Worm (Caenorhabditis elegans): Measurements from ENCODE around the gene zip-2.

Gene zip-2

DNA sequence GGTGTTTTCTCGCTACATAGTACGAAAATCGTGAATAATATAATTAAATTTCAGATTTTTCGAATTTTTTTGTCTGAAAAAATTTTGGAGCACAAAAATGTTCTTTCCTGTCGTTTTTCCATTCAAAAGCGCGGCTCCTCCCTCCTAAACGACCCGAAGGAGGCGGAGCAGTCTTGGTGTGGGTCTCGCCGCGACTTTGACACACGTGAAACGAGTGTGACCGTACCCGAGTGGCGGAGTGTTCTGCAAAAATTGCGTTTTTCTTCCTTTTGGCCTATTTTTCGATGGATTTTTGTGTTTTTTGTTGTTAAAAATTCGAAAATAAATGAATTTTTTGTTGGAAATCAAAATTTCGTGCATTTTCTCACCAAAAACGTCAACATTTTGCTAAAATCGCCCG, 39.2 kb upstream of the zip-2 start, which contains the start of gene snt-2 (continued):
- TF ChIP-seq arid-1 (GFP tag; conservative IDR thresholded peaks at IDR 0.05) (0 out of 2 replicates have a peak, but pooled peaks have one; percentile 32), zag-1 (tag; optimal IDR thresholded peaks at IDR 0.05) (no peak), mep-1 (tag; optimal IDR thresholded peaks at IDR 0.05) (peak; percentile 84), zip-2 (tag; optimal IDR thresholded peaks at IDR 0.05) (peak; percentile 7), lsy-2 (tag; optimal IDR thresholded peaks at IDR 0.05) (peak; percentile 94 to 99), lin-13 (GFP tag; optimal IDR thresholded peaks at IDR 0.05) (no peak), spr-1 (tag; optimal IDR thresholded peaks at IDR 0.05) (peak; percentile 28), F10B5.3 (tag; optimal IDR thresholded peaks at IDR 0.05) (peak; percentile 15), dmd-6 (GFP tag; IDR thresholded peaks at IDR 0.05) (peak; percentile 36), aha-1 (tag) (peak; percentile 99), Y5F2A.4 (GFP tag; optimal IDR thresholded peaks at IDR 0.05) (no peak), lin-15B (tag; optimal IDR thresholded peaks at IDR 0.05) (peak; percentile 14), set-16 (GFP tag; IDR thresholded peaks at IDR 0.05) (peak; percentile 39; the same call in 1 of the 2 replicates), dmd-9 (GFP tag; IDR thresholded peaks at IDR 0.05) (peak; percentile 46; the same call in 1 of the 2 replicates), cey-2 (tag; optimal IDR thresholded peaks at IDR 0.05; ENCODE audit: borderline replicate concordance, insufficient read depth) (no peak), mxl-3 (GFP tag; optimal IDR thresholded peaks at IDR 0.05) (peak; percentile 51), lin-38 (GFP tag; IDR thresholded peaks at IDR 0.05) (peak; percentile 78), hlh-30 (tag; optimal IDR thresholded peaks at IDR 0.05; ENCODE audit: insufficient read depth) (peak; percentile 87), unc-62 (GFP tag; optimal IDR thresholded peaks at IDR 0.05 in 1 of 2) (no peak), unc-62 (tag; optimal IDR thresholded peaks at IDR 0.05) (no peak), ceh-44 (GFP tag; IDR thresholded peaks at IDR 0.05) (no peak)

DNA sequence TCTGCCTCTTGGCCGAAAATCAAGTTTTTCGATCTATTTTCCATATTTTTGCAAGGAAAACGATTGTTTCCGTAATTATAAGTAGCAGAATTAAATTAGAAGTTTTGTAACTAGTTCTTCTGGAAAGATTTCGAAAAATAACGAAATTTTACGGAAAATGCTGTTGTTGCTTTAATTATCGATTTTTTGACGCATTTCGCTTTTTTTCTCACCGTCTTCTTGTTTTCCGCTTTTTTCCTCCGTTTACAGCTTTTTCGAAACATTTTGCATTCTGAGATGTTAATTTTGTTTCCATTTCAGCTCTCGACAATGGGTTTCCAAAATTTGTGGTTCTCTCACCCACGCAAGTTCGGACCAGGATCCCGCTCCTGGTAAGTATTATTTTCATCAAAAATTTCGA, 38.8 kb upstream of the zip-2 start, which contains the start of gene rps-29:
Gene rps-29, plus strand, starts transcription at position 301 of the 400 bp plus-strand sequence.
- peak; percentile 15 for TF ChIP-seq ceh-28 (tag; optimal IDR thresholded peaks at IDR 0.05)
- TF ChIP-seq Y5F2A.4 (GFP tag; optimal IDR thresholded peaks at IDR 0.05), result no peak
- no peak for TF ChIP-seq nhr-25 (tag; optimal IDR thresholded peaks at IDR 0.05; ENCODE audit: borderline replicate concordance, insufficient read depth)
- TF ChIP-seq aha-1 (tag), result peak; percentile 1

- TF ChIP-seq tra-1 (GFP tag; IDR thresholded peaks at IDR 0.05) (no peak), spr-1 (tag; optimal IDR thresholded peaks at IDR 0.05) (no peak), ama-1 (optimal IDR thresholded peaks at IDR 0.05) (peak; percentile 43), nhr-42 (GFP tag; IDR thresholded peaks at IDR 0.05) (no peak), lin-38 (GFP tag; IDR thresholded peaks at IDR 0.05) (peak; percentile 55), madf-5 (GFP tag; IDR thresholded peaks at IDR 0.05) (0 out of 4 replicates have a peak, but pooled peaks of 1 of the 2 experiments have one; percentile 3), unc-62 (GFP tag; optimal IDR thresholded peaks at IDR 0.05 in 1 of 2) (peak in 1 of 2 experiments; percentile 65), unc-62 (tag; optimal IDR thresholded peaks at IDR 0.05) (no peak), egl-43 (GFP tag; IDR thresholded peaks at IDR 0.05) (0 out of 2 replicates have a peak, but pooled peaks have one; percentile 15), D1046.2 (GFP tag; IDR thresholded peaks at IDR 0.05) (0 out of 2 replicates have a peak, but pooled peaks have one; percentile 52), hlh-30 (tag; optimal IDR thresholded peaks at IDR 0.05; ENCODE audit: insufficient read depth) (no peak)
Observed at ce11 chrIII:794984-795596, 37.7 kb upstream of the zip-2 start, which contains the start of gene trpp-11. Gene trpp-11 (plus strand): TSS chrIII:795136.

DNA sequence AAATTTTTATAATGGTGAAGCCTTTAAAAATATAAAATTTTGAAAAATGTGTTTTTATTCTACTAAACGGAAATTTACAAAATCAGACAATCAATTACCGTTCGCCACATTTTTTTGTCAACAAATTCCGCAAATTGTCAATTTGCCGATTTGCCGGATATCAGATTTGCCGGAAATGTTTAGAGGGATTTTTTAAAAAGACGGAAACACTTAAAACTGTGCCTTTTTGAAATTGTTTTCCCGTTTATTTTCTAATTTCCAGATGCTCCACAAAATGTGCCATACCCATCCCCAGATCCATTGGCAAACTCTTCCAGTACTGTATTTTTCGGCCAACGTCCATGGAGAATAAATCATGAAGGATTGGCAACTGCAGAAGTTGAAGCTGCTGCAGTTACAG, 35.3 kb upstream of the zip-2 start:
- TF ChIP-seq hlh-30 (tag; optimal IDR thresholded peaks at IDR 0.05; ENCODE audit: insufficient read depth) (no peak), unc-62 (GFP tag; optimal IDR thresholded peaks at IDR 0.05 in 1 of 2) (peak in 1 of 2 experiments; percentile 55), unc-62 (tag; optimal IDR thresholded peaks at IDR 0.05) (no peak)

ce11 chrIII:802041-802440, 30.7 kb upstream of the zip-2 start:
- no peak for TF ChIP-seq spr-1 (tag; optimal IDR thresholded peaks at IDR 0.05)
- TF ChIP-seq mdl-1 (tag; optimal IDR thresholded peaks at IDR 0.05), result no peak
- TF ChIP-seq nhr-10 (tag; optimal IDR thresholded peaks at IDR 0.05), result no peak
- TF ChIP-seq unc-130 (GFP tag; optimal IDR thresholded peaks at IDR 0.05), result no peak
- no peak for TF ChIP-seq zfp-3 (GFP tag; conservative IDR thresholded peaks at IDR 0.05)
- TF ChIP-seq zip-2 (tag; optimal IDR thresholded peaks at IDR 0.05), result no peak

All from whole organism, L4 larva.